Worm (Caenorhabditis elegans) whole organism, L1 larva: ENCODE measurements around the gene Y45G5AM.3.

Source experiments
- C34B4.2 ChIP-seq: sonication (generic microtip); optimal IDR thresholded peaks from 2 replicates; lab custom pipeline; 2017; ENCODE audit warnings: mild to moderate bottlenecking, missing genetic modification characterization, missing compliant biosample characterization
- alr-1 ChIP-seq: fragments of 200-800 bp; sonication (Bioruptor generic); optimal IDR thresholded peaks from 2 replicates; lab custom pipeline; 2018; ENCODE audit warnings: borderline replicate concordance, mild to moderate bottlenecking, missing genetic modification characterization, missing compliant biosample characterization
- ceh-63 ChIP-seq: fragments of 200-800 bp; sonication (Bioruptor generic); optimal IDR thresholded peaks from 2 replicates; lab custom pipeline; 2018; ENCODE audit warnings: mild to moderate bottlenecking, missing genetic modification characterization, missing compliant biosample characterization
- ceh-82 ChIP-seq, 3 experiments: fragments of 150-350 bp in 1 of 3; sonication (generic microtip) in 2 of 3; optimal IDR thresholded peaks; 2 replicates each; lab custom pipeline; 2014 to 2017; ENCODE audit warnings: missing biosample characterization in 3 of 3, missing genetic modification characterization in 3 of 3
- ceh-90 ChIP-seq: sonication (generic microtip); optimal IDR thresholded peaks from 2 replicates; lab custom pipeline; 2016; ENCODE audit warnings: missing genetic modification characterization, missing compliant biosample characterization
- ces-1 ChIP-seq: fragments of 150-350 bp; optimal IDR thresholded peaks from 2 replicates; lab custom pipeline; 2014; ENCODE audit warnings: missing biosample characterization, missing genetic modification reagents, missing genetic modification characterization
- dpl-1 ChIP-seq, 3 experiments: fragments of 150-350 bp in 2 of 3; sonication (generic microtip) in 1 of 3; optimal IDR thresholded peaks; 2 replicates each; lab custom pipeline; 2014 to 2017; ENCODE audit warnings: missing biosample characterization in 3 of 3, missing genetic modification characterization in 3 of 3, missing genetic modification reagents in 3 of 3
- efl-1 ChIP-seq, 4 experiments: fragments of 150-350 bp; optimal IDR thresholded peaks in 3 of 4; peaks in 1 of 4; 1 replicate in 1 of 4; 2 replicates in 3 of 4; lab custom pipeline; 2014; ENCODE audit warnings: missing biosample characterization in 2 of 4, missing genetic modification characterization in 2 of 4, missing genetic modification reagents in 2 of 4
- egl-13 ChIP-seq: sonication (generic microtip); optimal IDR thresholded peaks from 2 replicates; lab custom pipeline; 2016; ENCODE audit warnings: missing genotype, missing genetic modification reagents, missing genetic modification characterization, missing compliant biosample characterization
- egl-27 ChIP-seq, 2 experiments: fragments of 150-350 bp in 1 of 2; sonication (generic microtip); optimal IDR thresholded peaks; 3 replicates each; lab custom pipeline; 2017 to 2018; ENCODE audit warnings: missing biosample characterization in 2 of 2, missing genetic modification characterization in 2 of 2, missing genetic modification reagents in 2 of 2
- elt-3 ChIP-seq, 6 experiments: fragments of 150-350 bp in 1 of 6; sonication (generic microtip); optimal IDR thresholded peaks; 2 replicates each; lab custom pipeline; 2017 to 2018; ENCODE audit warnings: missing biosample characterization in 6 of 6, missing genetic modification characterization in 6 of 6, inconsistent platforms in 1 of 6
- fkh-10 ChIP-seq: sonication (generic microtip); optimal IDR thresholded peaks from 2 replicates; lab custom pipeline; 2017; ENCODE audit warnings: missing biosample characterization, missing genetic modification reagents, missing genetic modification characterization
- fkh-8 ChIP-seq: sonication (generic microtip); optimal IDR thresholded peaks from 2 replicates; lab custom pipeline; 2016; ENCODE audit warnings: mild to moderate bottlenecking, missing genetic modification characterization, missing compliant biosample characterization
- fos-1 ChIP-seq: fragments of 150-350 bp; optimal IDR thresholded peaks from 2 replicates; lab custom pipeline; 2014; ENCODE audit warnings: missing biosample characterization, missing genetic modification characterization
- hpl-2 ChIP-seq: fragments of 150-350 bp; optimal IDR thresholded peaks from 2 replicates; lab custom pipeline; 2014; ENCODE audit warnings: missing biosample characterization, missing genetic modification reagents, missing genetic modification characterization
- irx-1 ChIP-seq: sonication (generic microtip); optimal IDR thresholded peaks from 2 replicates; lab custom pipeline; 2016; ENCODE audit warnings: missing genetic modification characterization, missing compliant biosample characterization
- isw-1 ChIP-seq: fragments of 200-800 bp; sonication (Bioruptor generic); IDR thresholded peaks from 2 replicates; pipeline ENCODE4 v1.3.6; 2022; ENCODE audit warnings: missing genetic modification characterization, missing compliant biosample characterization
- lin-13 ChIP-seq: fragments of 150-350 bp; optimal IDR thresholded peaks from 2 replicates; lab custom pipeline; 2014; ENCODE audit warnings: missing biosample characterization, missing genetic modification reagents, missing genetic modification characterization
- lin-14 ChIP-seq: fragments of 200-800 bp; sonication (Bioruptor generic); optimal IDR thresholded peaks from 2 replicates; lab custom pipeline; 2018; ENCODE audit warnings: mild to moderate bottlenecking, missing genetic modification characterization, moderate library complexity, missing compliant biosample characterization
- lin-15B ChIP-seq: fragments of 150-350 bp; sonication (generic microtip); optimal IDR thresholded peaks from 3 replicates; lab custom pipeline; 2014; ENCODE audit warnings: missing biosample characterization, missing genetic modification characterization
- nhr-28 ChIP-seq: fragments of 150-350 bp; optimal IDR thresholded peaks from 2 replicates; lab custom pipeline; 2014; ENCODE audit warnings: missing biosample characterization, missing genetic modification characterization
- nhr-47 ChIP-seq: sonication (generic microtip); optimal IDR thresholded peaks from 2 replicates; lab custom pipeline; 2016; ENCODE audit warnings: mild to moderate bottlenecking, missing genetic modification characterization, moderate library complexity, missing compliant biosample characterization
- nhr-76 ChIP-seq: sonication (generic microtip); optimal IDR thresholded peaks from 2 replicates; lab custom pipeline; 2017; ENCODE audit warnings: missing biosample characterization, missing genetic modification characterization
- nhr-77 ChIP-seq: fragments of 150-350 bp; optimal IDR thresholded peaks from 2 replicates; lab custom pipeline; 2014; ENCODE audit warnings: missing biosample characterization, missing genetic modification characterization
- nhr-84 ChIP-seq: sonication (generic microtip); optimal IDR thresholded peaks from 2 replicates; lab custom pipeline; 2017; ENCODE audit warnings: missing biosample characterization, missing genetic modification characterization
- nhr-85 ChIP-seq: sonication (generic microtip); peaks from one replicate; lab custom pipeline; 2016; ENCODE audit warnings: missing genetic modification characterization, inconsistent platforms, missing compliant biosample characterization
- nhr-90 ChIP-seq: sonication (generic microtip); optimal IDR thresholded peaks from 2 replicates; lab custom pipeline; 2016; ENCODE audit warnings: mild to moderate bottlenecking, missing genetic modification characterization, missing compliant biosample characterization; ENCODE audit not compliant: poor library complexity
- pag-3 ChIP-seq: sonication (generic microtip); optimal IDR thresholded peaks from 2 replicates; lab custom pipeline; 2017; ENCODE audit warnings: missing genetic modification characterization, mild to moderate bottlenecking, missing compliant biosample characterization, antibody characterized with exemption, borderline replicate concordance; ENCODE audit not compliant: insufficient read depth
- pax-3 ChIP-seq: fragments of 200-800 bp; sonication (Bioruptor generic); optimal IDR thresholded peaks from 2 replicates; lab custom pipeline; 2018; ENCODE audit warnings: mild to moderate bottlenecking, missing genetic modification characterization, moderate library complexity, missing compliant biosample characterization
- pqm-1 ChIP-seq: sonication (generic microtip); optimal IDR thresholded peaks from 3 replicates; lab custom pipeline; 2017; ENCODE audit warnings: missing biosample characterization, missing genetic modification characterization
- rnt-1 ChIP-seq: sonication (generic microtip); optimal IDR thresholded peaks from 2 replicates; lab custom pipeline; 2016; ENCODE audit warnings: mild to moderate bottlenecking, missing genetic modification characterization, moderate library complexity, missing compliant biosample characterization
- skn-1 ChIP-seq: fragments of 150-350 bp; optimal IDR thresholded peaks from 2 replicates; lab custom pipeline; 2014; ENCODE audit warnings: missing biosample characterization, missing genetic modification characterization
- snu-23 ChIP-seq: sonication (generic microtip); optimal IDR thresholded peaks from 2 replicates; lab custom pipeline; 2016; ENCODE audit warnings: missing genetic modification characterization, missing compliant biosample characterization
- swsn-7 ChIP-seq: sonication (generic microtip); optimal IDR thresholded peaks from 2 replicates; lab custom pipeline; 2016; ENCODE audit warnings: missing genetic modification characterization, missing compliant biosample characterization
- tbx-2 ChIP-seq: sonication (generic microtip); optimal IDR thresholded peaks from 2 replicates; lab custom pipeline; 2016; ENCODE audit warnings: missing genetic modification characterization, missing compliant biosample characterization
- unc-30 ChIP-seq: sonication (generic microtip); optimal IDR thresholded peaks from 2 replicates; lab custom pipeline; 2017; ENCODE audit warnings: missing biosample characterization, missing genetic modification characterization
- unc-62 ChIP-seq: fragments of 150-350 bp; optimal IDR thresholded peaks from 2 replicates; lab custom pipeline; 2014; ENCODE audit warnings: missing biosample characterization, missing genetic modification reagents, missing genetic modification characterization
- unc-86 ChIP-seq: sonication (generic microtip); optimal IDR thresholded peaks from 2 replicates; lab custom pipeline; 2016; ENCODE audit warnings: missing genetic modification characterization, missing compliant biosample characterization
- unc-98 ChIP-seq: fragments of 200-800 bp; sonication (Bioruptor generic); IDR thresholded peaks from 2 replicates; pipeline ENCODE4 v1.3.6; 2022; ENCODE audit warnings: missing genetic modification characterization, missing compliant biosample characterization
- xbp-1 ChIP-seq: sonication (generic microtip); optimal IDR thresholded peaks from 2 replicates; lab custom pipeline; 2016; ENCODE audit warnings: missing genetic modification characterization, missing compliant biosample characterization
- zip-4 ChIP-seq: fragments of 200-800 bp; sonication (Bioruptor generic); optimal IDR thresholded peaks from 2 replicates; lab custom pipeline; 2018; ENCODE audit warnings: mild to moderate bottlenecking, missing genetic modification characterization, moderate library complexity, missing compliant biosample characterization
- ztf-4 ChIP-seq: fragments of 150-350 bp; optimal IDR thresholded peaks from 2 replicates; lab custom pipeline; 2014; ENCODE audit warnings: missing biosample characterization, missing genetic modification characterization

Gene Y45G5AM.3

ce11 chrV:4194587-4195211 is 30.3 kb downstream of the Y45G5AM.3 start, which contains the start of gene Y45G5AM.9 (continued):
- TF ChIP-seq nhr-47 (tag; lab: Kevin White, UChicago) (peak; percentile 89), nhr-77 (tag; lab: Kevin White, UChicago) (peak; percentile 83), dpl-1 (GFP tag; optimal IDR thresholded peaks at IDR 0.05; lab: Kevin White, UChicago) (peak; percentile 76 to 83 (median 82)), ztf-4 (no peak), unc-30 (tag; lab: Kevin White, UChicago) (no peak), egl-13 (tag; lab: Kevin White, UChicago) (peak; percentile 73), ceh-90 (tag; lab: Kevin White, UChicago) (no peak), zip-4 (GFP tag; lab: Kevin White, UChicago) (peak; percentile 59), ces-1 (GFP tag; lab: Kevin White, UChicago) (no peak), pax-3 (tag; lab: Kevin White, UChicago) (peak; percentile 7), tbx-2 (tag; lab: Kevin White, UChicago) (peak; percentile 87), nhr-90 (tag; lab: Kevin White, UChicago) (peak; percentile 87), nhr-28 (no peak), nhr-84 (tag; lab: Kevin White, UChicago) (no peak), fkh-8 (peak; percentile 86), isw-1 (peak; percentile 70), nhr-76 (no peak), fkh-10 (GFP tag; lab: Kevin White, UChicago) (peak; percentile 55), hpl-2 (peak; percentile 3), lin-13 (GFP tag; lab: Kevin White, UChicago) (peak; percentile 73), unc-86 (tag; lab: Kevin White, UChicago) (peak; percentile 79), skn-1 (tag; lab: Kevin White, UChicago) (peak; percentile 67), rnt-1 (peak; percentile 94), unc-98 (no peak), ceh-82 (tag; optimal IDR thresholded peaks at IDR 0.05; lab: Kevin White, UChicago) (peak; percentile 67 to 93 (median 78)), pqm-1 (tag; lab: Kevin White, UChicago) (no peak), alr-1 (tag; lab: Kevin White, UChicago) (no peak), elt-3 (tag; optimal IDR thresholded peaks at IDR 0.05; lab: Kevin White, UChicago) (peak in 2 of 6 experiments; percentile 33 to 45), unc-62 (GFP tag; lab: Kevin White, UChicago) (no peak), C34B4.2 (no peak), efl-1 (optimal IDR thresholded peaks at IDR 0.05; lab: Kevin White, UChicago) (peak; percentile 83), efl-1 (GFP tag; optimal IDR thresholded peaks at IDR 0.05 in 1 of 2; lab: Kevin White, UChicago) (peak; percentile 75 to 98), nhr-85 (tag; lab: Kevin White, UChicago) (peak; percentile 88), fos-1 (tag; lab: Kevin White, UChicago) (peak; percentile 69), swsn-7 (peak; percentile 82), ceh-63 (GFP tag; lab: Kevin White, UChicago) (no peak), lin-15B (tag; lab: Kevin White, UChicago) (peak; percentile 14), snu-23 (peak; percentile 87), irx-1 (peak; percentile 73), egl-27 (tag; optimal IDR thresholded peaks at IDR 0.05; lab: Kevin White, UChicago) (no peak), xbp-1 (tag; lab: Kevin White, UChicago) (peak; percentile 82), lin-14 (GFP tag; lab: Kevin White, UChicago) (no peak), pag-3 (peak; percentile 19)
- TF ChIP-seq, all 84 proteins: peak for 52
